Fruit fly (Drosophila melanogaster) whole organism, embryonic: ENCODE measurements around the gene P58IPK.

Experiments used
- CG10543 ChIP-seq: fragments of 200-800 bp; sonication (Bioruptor generic); optimal IDR thresholded peaks from 3 replicates; lab custom pipeline; 2017; ENCODE audit warnings: missing biosample characterization, mild to moderate bottlenecking, missing genetic modification characterization, moderate library complexity
- CG12155 ChIP-seq: fragments of 200-800 bp; sonication (Bioruptor generic); optimal IDR thresholded peaks from 3 replicates; lab custom pipeline; 2016; ENCODE audit warnings: missing biosample characterization, missing genetic modification characterization
- CTCF ChIP-seq: fragments of 200-800 bp; sonication (Bioruptor generic); optimal IDR thresholded peaks from 2 replicates; lab custom pipeline; 2017; ENCODE audit warnings: missing biosample characterization, mild to moderate bottlenecking, missing genetic modification characterization, moderate library complexity
- Hmr ChIP-seq: fragments of 200-800 bp; sonication (Bioruptor generic); optimal IDR thresholded peaks from 3 replicates; lab custom pipeline; 2017; ENCODE audit warnings: mild to moderate bottlenecking, missing biosample characterization, missing genetic modification reagents, missing genetic modification characterization

DNA sequence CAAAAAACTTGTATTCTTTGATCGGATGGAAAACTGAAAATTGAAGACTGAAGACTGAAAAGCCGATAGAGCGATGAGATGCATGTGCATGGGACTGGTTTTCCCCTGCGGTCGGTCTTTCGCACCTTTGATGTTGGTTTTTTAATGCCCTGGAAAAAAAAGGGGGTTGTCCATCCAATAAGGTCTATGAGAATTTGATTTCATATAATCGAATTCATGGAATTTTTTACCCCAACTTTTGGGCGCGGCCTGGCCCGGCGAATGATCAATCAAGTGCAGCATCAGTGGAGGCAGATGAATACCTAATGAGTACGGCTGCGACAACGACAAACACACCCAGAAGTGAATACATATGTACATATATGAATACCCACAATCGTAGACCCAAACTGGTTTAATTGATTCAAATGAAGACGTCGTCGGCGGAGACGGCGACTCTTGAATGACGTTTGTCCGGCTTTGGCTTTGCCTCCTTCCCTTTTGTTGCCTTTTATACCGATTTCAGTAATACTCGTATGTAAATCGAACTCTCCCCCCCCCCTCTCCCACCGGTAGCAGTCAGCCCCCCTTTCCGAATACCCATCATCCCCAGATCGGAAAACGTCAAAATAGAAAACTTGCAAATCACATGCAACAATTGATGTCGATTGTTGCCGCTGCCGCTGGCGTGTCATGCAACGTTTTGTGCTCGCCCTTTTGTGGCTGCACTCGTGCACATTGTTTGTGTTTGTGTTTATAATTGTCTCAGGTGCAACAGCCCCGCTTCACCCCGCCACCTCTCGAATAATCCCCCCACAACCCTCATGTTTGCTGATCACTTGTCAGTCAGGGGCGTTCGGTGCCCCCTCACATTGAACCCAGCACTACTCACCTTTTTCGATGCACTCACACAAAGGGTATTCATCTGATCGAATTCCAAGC is 16.5 kb downstream of the P58IPK start:
- TF ChIP-seq Hmr (GFP tag; lab: Kevin White, UChicago) = no peak
- TF ChIP-seq CTCF (GFP tag; lab: Kevin White, UChicago) = no peak
- TF ChIP-seq CG12155 = no peak
- TF ChIP-seq CG10543 (GFP tag; lab: Kevin White, UChicago) = no peak
